Fruit fly (Drosophila melanogaster) whole organism, embryonic: ENCODE results near the gene Rlb1.

Source experiments
- CG10274 ChIP-seq: fragments of 200-800 bp; sonication (Bioruptor generic); optimal IDR thresholded peaks from 3 replicates; lab custom pipeline; 2017; ENCODE audit warnings: missing biosample characterization, mild to moderate bottlenecking, missing genetic modification characterization
- CG10543 ChIP-seq: fragments of 200-800 bp; sonication (Bioruptor generic); optimal IDR thresholded peaks from 3 replicates; lab custom pipeline; 2017; ENCODE audit warnings: missing biosample characterization, mild to moderate bottlenecking, missing genetic modification characterization, moderate library complexity
- CG12219 ChIP-seq: fragments of 200-800 bp; sonication (Bioruptor generic); optimal IDR thresholded peaks from 3 replicates; lab custom pipeline; 2018; ENCODE audit warnings: missing biosample characterization, mild to moderate bottlenecking, missing genetic modification characterization
- CG12391 ChIP-seq: fragments of 200-800 bp; sonication (Bioruptor generic); optimal IDR thresholded peaks from 3 replicates; lab custom pipeline; 2018; ENCODE audit warnings: missing biosample characterization, mild to moderate bottlenecking, missing genetic modification characterization, moderate library complexity
- CG14860 ChIP-seq: fragments of 200-800 bp; sonication (Bioruptor generic); IDR thresholded peaks from 3 replicates; pipeline ENCODE4 v1.3.6; 2022; ENCODE audit warnings: missing biosample characterization, missing genetic modification characterization; ENCODE audit not compliant: partially characterized antibody
- CG1603 ChIP-seq: fragments of 200-800 bp; sonication (Bioruptor generic); optimal IDR thresholded peaks from 2 replicates; lab custom pipeline; 2019; ENCODE audit warnings: missing biosample characterization, mild to moderate bottlenecking, missing genetic modification characterization, moderate library complexity
- CG17912 ChIP-seq: fragments of 200-800 bp; sonication (Bioruptor generic); optimal IDR thresholded peaks from 2 replicates; lab custom pipeline; 2018; ENCODE audit warnings: missing biosample characterization, mild to moderate bottlenecking, missing genetic modification characterization
- CG18011 ChIP-seq: fragments of 200-800 bp; sonication (Bioruptor generic); optimal IDR thresholded peaks from 2 replicates; lab custom pipeline; 2017; ENCODE audit warnings: missing biosample characterization, missing genetic modification characterization, mild to moderate bottlenecking, moderate library complexity, missing genotype
- CG18476 ChIP-seq: fragments of 200-800 bp; sonication (Bioruptor generic); optimal IDR thresholded peaks from 2 replicates; lab custom pipeline; 2016; ENCODE audit warnings: missing biosample characterization, mild to moderate bottlenecking, missing genetic modification characterization
- CG34422 ChIP-seq: fragments of 200-800 bp; sonication (Bioruptor generic); IDR thresholded peaks from 3 replicates; pipeline ENCODE4 v1.3.6; 2022; ENCODE audit warnings: missing biosample characterization, missing genetic modification characterization
- CG4730 ChIP-seq: fragments of 200-800 bp; sonication (Bioruptor generic); IDR thresholded peaks from 2 replicates; pipeline ENCODE4 v1.3.6; 2022; ENCODE audit warnings: missing biosample characterization, missing genetic modification characterization
- CG6254 ChIP-seq: fragments of 200-800 bp; sonication (Bioruptor generic); optimal IDR thresholded peaks from 3 replicates; lab custom pipeline; 2017; ENCODE audit warnings: mild to moderate bottlenecking, missing biosample characterization, missing genetic modification reagents, missing genetic modification characterization
- CG6654 ChIP-seq: fragments of 200-800 bp; sonication (Bioruptor generic); optimal IDR thresholded peaks from 2 replicates; lab custom pipeline; 2017; ENCODE audit warnings: missing biosample characterization, mild to moderate bottlenecking, missing genetic modification characterization
- CG9727 ChIP-seq: fragments of 200-800 bp; sonication (Bioruptor generic); optimal IDR thresholded peaks from 3 replicates; lab custom pipeline; 2017; ENCODE audit warnings: missing biosample characterization, mild to moderate bottlenecking, missing genetic modification characterization
- CTCF ChIP-seq: fragments of 200-800 bp; sonication (Bioruptor generic); optimal IDR thresholded peaks from 2 replicates; lab custom pipeline; 2017; ENCODE audit warnings: missing biosample characterization, mild to moderate bottlenecking, missing genetic modification characterization, moderate library complexity
- D19A ChIP-seq: fragments of 200-800 bp; optimal IDR thresholded peaks from 3 replicates; lab custom pipeline; 2019; ENCODE audit warnings: missing biosample characterization, mild to moderate bottlenecking, missing genetic modification characterization, moderate library complexity
- Dad ChIP-seq: fragments of 200-800 bp; sonication (Bioruptor generic); optimal IDR thresholded peaks from 3 replicates; lab custom pipeline; 2016; ENCODE audit warnings: missing biosample characterization, missing genetic modification characterization
- Dll ChIP-seq: fragments of 200-800 bp; sonication (Bioruptor generic); IDR thresholded peaks from 4 replicates; pipeline ENCODE4 v1.3.6; 2022; ENCODE audit warnings: missing biosample characterization, missing genetic modification characterization; ENCODE audit not compliant: partially characterized antibody
- Fer2 ChIP-seq: fragments of 200-800 bp; sonication (Bioruptor generic); optimal IDR thresholded peaks from 2 replicates; lab custom pipeline; 2018; ENCODE audit warnings: missing biosample characterization, mild to moderate bottlenecking, missing genetic modification characterization, moderate library complexity
- Gug ChIP-seq: fragments of 200-800 bp; sonication (Bioruptor generic); IDR thresholded peaks from 4 replicates; pipeline ENCODE4 v1.3.6; 2022; ENCODE audit warnings: missing biosample characterization, missing genetic modification characterization
- Hand ChIP-seq: fragments of 200-800 bp; sonication (Bioruptor generic); optimal IDR thresholded peaks from 2 replicates; lab custom pipeline; 2017; ENCODE audit warnings: mild to moderate bottlenecking, missing biosample characterization, missing genetic modification reagents, missing genetic modification characterization
- HmgD ChIP-seq: fragments of 200-800 bp; sonication (Bioruptor generic); optimal IDR thresholded peaks from 3 replicates; lab custom pipeline; 2016; ENCODE audit warnings: missing biosample characterization, missing genetic modification characterization
- Myb ChIP-seq: fragments of 200-800 bp; sonication (Bioruptor generic); optimal IDR thresholded peaks from 2 replicates; lab custom pipeline; 2016; ENCODE audit warnings: missing biosample characterization, missing genetic modification characterization
- NC2β ChIP-seq: fragments of 200-800 bp; sonication (Bioruptor generic); optimal IDR thresholded peaks from 2 replicates; lab custom pipeline; 2016; ENCODE audit warnings: missing biosample characterization, missing genetic modification characterization
- Nf-YC ChIP-seq: fragments of 200-800 bp; optimal IDR thresholded peaks from 3 replicates; lab custom pipeline; 2019; ENCODE audit warnings: missing biosample characterization, mild to moderate bottlenecking, missing genetic modification characterization, moderate library complexity
- Opbp ChIP-seq: fragments of 200-800 bp; sonication (Bioruptor generic); IDR thresholded peaks from 3 replicates; pipeline ENCODE4 v1.3.6; 2022; ENCODE audit warnings: missing biosample characterization, missing genetic modification characterization; ENCODE audit not compliant: partially characterized antibody
- Ravus ChIP-seq: fragments of 200-800 bp; sonication (Bioruptor generic); IDR thresholded peaks from 2 replicates; pipeline ENCODE4 v1.3.6; 2022; ENCODE audit warnings: missing biosample characterization, missing genetic modification characterization
- Side ChIP-seq: fragments of 200-800 bp; sonication (Bioruptor generic); optimal IDR thresholded peaks from 2 replicates; lab custom pipeline; 2016; ENCODE audit warnings: missing biosample characterization, missing genetic modification characterization
- Sin3A ChIP-seq: fragments of >200 bp; optimal IDR thresholded peaks from 2 replicates; lab custom pipeline; 2018
- Six4 ChIP-seq: fragments of 200-800 bp; sonication (Bioruptor generic); optimal IDR thresholded peaks from 2 replicates; lab custom pipeline; 2016; ENCODE audit warnings: missing biosample characterization, missing genetic modification characterization
- Sry-β ChIP-seq: fragments of 200-800 bp; sonication (Bioruptor generic); optimal IDR thresholded peaks from 2 replicates; lab custom pipeline; 2018; ENCODE audit warnings: missing biosample characterization, mild to moderate bottlenecking, missing genetic modification characterization, moderate library complexity
- bab2 ChIP-seq: fragments of 200-800 bp; sonication (Bioruptor generic); optimal IDR thresholded peaks from 2 replicates; lab custom pipeline; 2016; ENCODE audit warnings: missing biosample characterization, missing genetic modification characterization
- bsh ChIP-seq, 2 experiments: fragments of 200-800 bp; sonication (Bioruptor generic); optimal IDR thresholded peaks; 2 replicates each; lab custom pipeline; 2017 to 2018; ENCODE audit warnings: mild to moderate bottlenecking in 2 of 2, missing biosample characterization in 2 of 2, missing genetic modification characterization in 2 of 2, moderate library complexity in 1 of 2
- dati ChIP-seq: fragments of 200-800 bp; sonication (Bioruptor generic); IDR thresholded peaks from 2 replicates; pipeline ENCODE4 v1.3.6; 2022; ENCODE audit warnings: missing biosample characterization, missing genetic modification characterization
- gcm ChIP-seq: fragments of 200-800 bp; sonication (Bioruptor generic); optimal IDR thresholded peaks from 2 replicates; lab custom pipeline; 2019; ENCODE audit warnings: missing biosample characterization, mild to moderate bottlenecking, missing genetic modification characterization, moderate library complexity
- insv ChIP-seq, 2 experiments: fragments of 200-800 bp; sonication (Bioruptor generic); optimal IDR thresholded peaks; 3 replicates each; lab custom pipeline; 2016 to 2018; ENCODE audit warnings: missing biosample characterization in 2 of 2, missing genetic modification characterization in 2 of 2
- klu ChIP-seq: fragments of 200-800 bp; sonication (Bioruptor generic); IDR thresholded peaks from 2 replicates; pipeline ENCODE4 v1.3.6; 2022; ENCODE audit warnings: missing biosample characterization, missing genetic modification characterization
- lilli ChIP-seq: fragments of 200-800 bp; sonication (Bioruptor generic); optimal IDR thresholded peaks from 3 replicates; lab custom pipeline; 2016; ENCODE audit warnings: missing biosample characterization, missing genetic modification characterization
- mld ChIP-seq: fragments of 200-800 bp; sonication (Bioruptor generic); IDR thresholded peaks from 3 replicates; pipeline ENCODE4 v1.3.6; 2022; ENCODE audit warnings: missing biosample characterization, missing genetic modification characterization; ENCODE audit not compliant: partially characterized antibody
- org-1 ChIP-seq: fragments of 200-800 bp; sonication (Bioruptor generic); optimal IDR thresholded peaks from 2 replicates; lab custom pipeline; 2017; ENCODE audit warnings: missing biosample characterization, missing genetic modification characterization
- otp ChIP-seq: fragments of 200-800 bp; sonication (Bioruptor generic); IDR thresholded peaks from 3 replicates; pipeline ENCODE4, ENCODE4 v1.3.6; 2022; ENCODE audit warnings: missing biosample characterization, missing genetic modification characterization
- pita ChIP-seq: fragments of 200-800 bp; sonication (Bioruptor generic); optimal IDR thresholded peaks from 2 replicates; lab custom pipeline; 2017; ENCODE audit warnings: missing biosample characterization, mild to moderate bottlenecking, missing genetic modification characterization
- salm ChIP-seq: fragments of 200-800 bp; sonication (Bioruptor generic); optimal IDR thresholded peaks from 2 replicates; lab custom pipeline; 2018; ENCODE audit warnings: missing biosample characterization, mild to moderate bottlenecking, missing genetic modification characterization
- sens-2 ChIP-seq: fragments of 200-800 bp; sonication (Bioruptor generic); IDR thresholded peaks from 2 replicates; pipeline ENCODE4 v1.3.6; 2022; ENCODE audit warnings: missing biosample characterization, missing genetic modification characterization
- sim ChIP-seq: fragments of 200-800 bp; sonication (Bioruptor generic); IDR thresholded peaks from 2 replicates; pipeline ENCODE4 v1.3.6; 2022; ENCODE audit warnings: missing biosample characterization, missing genetic modification characterization
- so ChIP-seq: fragments of 200-800 bp; sonication (Bioruptor generic); IDR thresholded peaks from 3 replicates; pipeline ENCODE4 v1.3.6; 2022; ENCODE audit warnings: missing biosample characterization, missing genetic modification characterization
- trem ChIP-seq: fragments of 200-800 bp; optimal IDR thresholded peaks from 3 replicates; lab custom pipeline; 2019; ENCODE audit warnings: missing biosample characterization, mild to moderate bottlenecking, missing genetic modification characterization, moderate library complexity
- twi ChIP-seq: fragments of 200-800 bp; optimal IDR thresholded peaks from 2 replicates; lab custom pipeline; 2019; ENCODE audit warnings: missing biosample characterization, mild to moderate bottlenecking, missing genetic modification characterization, moderate library complexity
- tx ChIP-seq: fragments of 200-800 bp; sonication (Bioruptor generic); optimal IDR thresholded peaks from 2 replicates; lab custom pipeline; 2016; ENCODE audit warnings: missing biosample characterization, missing genetic modification characterization
- unpg ChIP-seq: fragments of 200-800 bp; sonication (Bioruptor generic); optimal IDR thresholded peaks from 3 replicates; lab custom pipeline; 2018; ENCODE audit warnings: missing biosample characterization, mild to moderate bottlenecking, missing genetic modification characterization, moderate library complexity
- zfh1 ChIP-seq: fragments of 200-800 bp; sonication (Bioruptor generic); IDR thresholded peaks from 3 replicates; pipeline ENCODE4 v1.3.6; 2022; ENCODE audit warnings: missing biosample characterization, missing genetic modification characterization

Rlb1 gene

dm6 chr3R:9496748-9497147, 16.4 kb upstream of the Rlb1 start (continued):
- TF ChIP-seq sens-2 (GFP tag; lab: Robert Waterston, UW), result no peak
- peak; percentile 67 for TF ChIP-seq salm (tag; lab: Kevin White, UChicago)
- TF ChIP-seq CG10543 (GFP tag; lab: Kevin White, UChicago), result peak; percentile 53
- TF ChIP-seq CG18011 (GFP tag; lab: Kevin White, UChicago), result peak; percentile 44
- TF ChIP-seq CTCF, result peak; percentile 53
- no peak for TF ChIP-seq CG18476 (GFP tag; lab: Kevin White, UChicago)
- TF ChIP-seq klu (GFP tag; lab: Robert Waterston, UW), result peak; percentile 37; the same call in 1 of the 2 replicates
- peak; percentile 62 for TF ChIP-seq unpg (GFP tag; lab: Kevin White, UChicago)
- TF ChIP-seq lilli (GFP tag; lab: Kevin White, UChicago), result peak; percentile 88
- TF ChIP-seq CG4730 (GFP tag; lab: Robert Waterston, UW), result peak; percentile 46; the same call in 1 of the 2 replicates
- peak; percentile 75 for TF ChIP-seq Fer2 (tag; lab: Kevin White, UChicago)
- TF ChIP-seq Hand, result no peak
- TF ChIP-seq Sry-β (GFP tag; lab: Kevin White, UChicago), result no peak
- TF ChIP-seq D19A, result no peak
- TF ChIP-seq Myb (GFP tag; lab: Kevin White, UChicago), result peak; percentile 86
- TF ChIP-seq Sin3A (lab: Kevin White, UChicago), result no peak
- TF ChIP-seq gcm (GFP tag; lab: Kevin White, UChicago), result peak; percentile 27
- peak; percentile 89 for TF ChIP-seq Side (GFP tag; lab: Kevin White, UChicago)
- peak; percentile 67 for TF ChIP-seq CG12391 (tag; lab: Kevin White, UChicago)
- TF ChIP-seq CG34422, result 0 out of 3 replicates have a peak, but pooled peaks have one; percentile 8
- no peak for TF ChIP-seq CG10274 (GFP tag; lab: Kevin White, UChicago)
- TF ChIP-seq CG6254 (GFP tag; lab: Kevin White, UChicago), result no peak
- TF ChIP-seq Dad (GFP tag; lab: Kevin White, UChicago), result peak; percentile 81
- TF ChIP-seq insv (GFP tag; optimal IDR thresholded peaks at IDR 0.05; lab: Kevin White, UChicago), result peak in 1 of 2 experiments; percentile 70
- TF ChIP-seq so (GFP tag; lab: Robert Waterston, UW), result no peak; the same call in 2 of the 3 replicates
- peak; percentile 40; the same call in 3 of the 4 replicates for TF ChIP-seq Dll (GFP tag; lab: Robert Waterston, UW)
- no peak for TF ChIP-seq CG12219 (GFP tag; lab: Kevin White, UChicago)
- peak; percentile 61; the same call in 1 of the 3 replicates for TF ChIP-seq CG14860 (GFP tag; lab: Robert Waterston, UW)
- peak in 1 of 2 experiments; percentile 40 for TF ChIP-seq bsh (GFP tag; optimal IDR thresholded peaks at IDR 0.05; lab: Kevin White, UChicago)
- TF ChIP-seq zfh1, result peak; percentile 54; the same call in 1 of the 3 replicates
- TF ChIP-seq pita (GFP tag; lab: Kevin White, UChicago), result peak; percentile 84
- TF ChIP-seq Six4, result peak; percentile 20
- peak; percentile 84 for TF ChIP-seq trem (tag; lab: Kevin White, UChicago)
- peak; percentile 76 for TF ChIP-seq twi (tag; lab: Kevin White, UChicago)
- peak; percentile 90 for TF ChIP-seq CG1603
- TF ChIP-seq NC2β, result peak; percentile 57
- peak; percentile 70 for TF ChIP-seq Nf-YC (tag; lab: Kevin White, UChicago)
- no peak for TF ChIP-seq Ravus (GFP tag; lab: Robert Waterston, UW)
- peak; percentile 81 for TF ChIP-seq HmgD (GFP tag; lab: Kevin White, UChicago)
- peak; percentile 15 for TF ChIP-seq org-1
- peak; percentile 57; the same call in 2 of the 4 replicates for TF ChIP-seq Gug (GFP tag; lab: Robert Waterston, UW)
- TF ChIP-seq mld (GFP tag; lab: Robert Waterston, UW), result peak; percentile 36; the same call in 1 of the 3 replicates
- TF ChIP-seq CG9727, result peak; percentile 32
- peak; percentile 75 for TF ChIP-seq CG17912 (GFP tag; lab: Kevin White, UChicago)
- TF ChIP-seq sim (GFP tag; lab: Robert Waterston, UW), result no peak
- TF ChIP-seq dati, result no peak
- TF ChIP-seq CG6654 (GFP tag; lab: Kevin White, UChicago), result no peak
- TF ChIP-seq Opbp (GFP tag; lab: Robert Waterston, UW), result peak; percentile 70
- peak; percentile 75 for TF ChIP-seq bab2 (GFP tag; lab: Kevin White, UChicago)
- TF ChIP-seq otp (GFP tag; lab: Robert Waterston, UW), result no peak
- peak; percentile 78 for TF ChIP-seq tx (GFP tag; lab: Kevin White, UChicago)
